Worm (Caenorhabditis elegans) whole organism, early embryonic: ENCODE data around the gene clc-4.
A peak's percentile ranks its signal among the peaks of the same experiment; 100 is the strongest.

Source experiments
- B0310.2 ChIP-seq: sonication (generic microtip); optimal IDR thresholded peaks from 2 replicates; lab custom pipeline; 2016; ENCODE audit warnings: mild to moderate bottlenecking, missing genetic modification characterization, missing compliant biosample characterization
- F13C5.2 ChIP-seq: sonication (generic microtip); optimal IDR thresholded peaks from 2 replicates; lab custom pipeline; 2017; ENCODE audit warnings: mild to moderate bottlenecking, missing genetic modification characterization, inconsistent platforms, missing compliant biosample characterization
- aly-1 ChIP-seq: sonication (generic microtip); optimal IDR thresholded peaks from 2 replicates; lab custom pipeline; 2016; ENCODE audit warnings: missing genetic modification characterization, missing compliant biosample characterization
- ama-1 ChIP-seq: fragments of 150-350 bp; optimal IDR thresholded peaks from 2 replicates; lab custom pipeline; 2014
- ceh-13 ChIP-seq: fragments of 200-800 bp; sonication (Bioruptor generic); optimal IDR thresholded peaks from 2 replicates; lab custom pipeline; 2018; ENCODE audit warnings: mild to moderate bottlenecking, missing genetic modification characterization, missing compliant biosample characterization
- ceh-36 ChIP-seq: sonication (generic microtip); optimal IDR thresholded peaks from 2 replicates; lab custom pipeline; 2016; ENCODE audit warnings: missing genetic modification characterization, inconsistent platforms, missing compliant biosample characterization
- ets-7 ChIP-seq: sonication (generic microtip); optimal IDR thresholded peaks from 2 replicates; lab custom pipeline; 2016; ENCODE audit warnings: missing genotype, missing genetic modification characterization, missing compliant biosample characterization
- flt-1 ChIP-seq: fragments of 200-800 bp; sonication (Bioruptor generic); IDR thresholded peaks from 2 replicates; pipeline ENCODE4 v1.3.6; 2022; ENCODE audit warnings: missing genetic modification characterization, missing compliant biosample characterization
- hmbx-1 ChIP-seq: sonication (generic microtip); optimal IDR thresholded peaks from 2 replicates; lab custom pipeline; 2016; ENCODE audit warnings: mild to moderate bottlenecking, missing genetic modification characterization, missing compliant biosample characterization
- hmg-4 ChIP-seq: fragments of 200-800 bp; sonication (Bioruptor generic); optimal IDR thresholded peaks from 2 replicates; lab custom pipeline; 2018; ENCODE audit warnings: mild to moderate bottlenecking, missing genetic modification characterization, missing compliant biosample characterization
- hnd-1 ChIP-seq: sonication (generic microtip); optimal IDR thresholded peaks from 2 replicates; lab custom pipeline; 2016; ENCODE audit warnings: missing genetic modification characterization, missing compliant biosample characterization
- pes-1 ChIP-seq: fragments of 200-800 bp; sonication (Bioruptor generic); IDR thresholded peaks from 2 replicates; pipeline ENCODE4 v1.3.6; 2022; ENCODE audit warnings: missing genetic modification reagents, missing genetic modification characterization, missing compliant biosample characterization
- scrt-1 ChIP-seq: fragments of 200-800 bp; sonication (Bioruptor generic); IDR thresholded peaks from 2 replicates; pipeline ENCODE4 v1.3.6; 2022; ENCODE audit warnings: missing genetic modification characterization, missing compliant biosample characterization
- sea-1 ChIP-seq: fragments of 200-800 bp; sonication (Bioruptor generic); conservative IDR thresholded peaks from 2 replicates; pipeline ENCODE4 v1.3.6; 2022; ENCODE audit warnings: missing genetic modification characterization, missing compliant biosample characterization
- tbx-11 ChIP-seq: fragments of 200-800 bp; sonication (Bioruptor generic); IDR thresholded peaks from 2 replicates; pipeline ENCODE4 v1.3.6; 2022; ENCODE audit warnings: missing genetic modification characterization, missing compliant biosample characterization
- tbx-37 ChIP-seq: fragments of 200-800 bp; sonication (Bioruptor generic); conservative IDR thresholded peaks from 2 replicates; pipeline ENCODE4 v1.3.6; 2022; ENCODE audit warnings: missing genetic modification reagents, missing genetic modification characterization, missing compliant biosample characterization
- tra-4 ChIP-seq: sonication (generic microtip); optimal IDR thresholded peaks from 2 replicates; lab custom pipeline; 2017; ENCODE audit warnings: missing genetic modification characterization, missing compliant biosample characterization

Gene clc-4

DNA sequence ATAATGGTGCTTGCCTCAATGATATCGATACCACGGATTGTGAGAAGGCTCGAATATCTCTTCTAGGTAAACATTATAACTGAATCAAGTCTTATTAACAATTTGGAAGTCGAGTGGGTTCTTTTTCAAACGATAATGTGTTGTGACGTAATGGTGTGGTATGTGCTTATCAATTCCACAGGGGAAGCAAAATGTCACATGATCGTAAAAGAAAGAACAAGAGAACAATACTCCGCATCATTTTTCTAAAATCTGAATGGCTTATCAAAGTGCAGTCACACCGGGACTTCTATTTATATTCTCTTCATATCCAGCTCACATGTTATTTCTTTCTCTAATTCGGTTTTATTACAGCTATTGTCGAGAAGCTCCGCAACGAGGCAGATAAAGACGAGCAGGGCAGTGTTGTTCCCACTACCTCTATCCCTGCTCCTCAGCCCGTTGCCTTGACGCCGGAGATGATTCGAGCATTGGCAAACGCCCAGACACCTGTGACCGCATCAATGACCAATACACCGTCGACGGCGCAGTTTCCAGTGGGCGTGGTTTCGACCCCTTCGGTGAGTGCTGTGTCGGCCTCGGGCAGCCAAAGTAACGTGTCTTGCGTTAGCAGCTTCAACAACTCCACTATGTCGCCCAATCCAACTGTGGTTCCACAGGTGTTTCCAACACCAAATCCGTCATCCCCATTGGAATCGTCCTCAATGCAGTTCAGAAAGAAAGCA, 3.0 kb downstream of the clc-4 start:
- TF ChIP-seq sea-1 (GFP tag; lab: Robert Waterston, UW), result no peak
- TF ChIP-seq flt-1, result no peak
- TF ChIP-seq B0310.2 (tag; lab: Kevin White, UChicago), result no peak
- no peak for TF ChIP-seq pes-1 (GFP tag; lab: Robert Waterston, UW)
- TF ChIP-seq tbx-11 (GFP tag; lab: Robert Waterston, UW), result no peak
- TF ChIP-seq hmbx-1 (tag; lab: Kevin White, UChicago), result no peak
- TF ChIP-seq hnd-1, result no peak
- no peak for TF ChIP-seq ama-1
- no peak for TF ChIP-seq hmg-4 (GFP tag; lab: Kevin White, UChicago)
- no peak for TF ChIP-seq tra-4 (tag; lab: Kevin White, UChicago)
- TF ChIP-seq ceh-36, result no peak
- no peak for TF ChIP-seq ets-7 (tag; lab: Kevin White, UChicago)
- no peak for TF ChIP-seq F13C5.2
- TF ChIP-seq aly-1 (tag; lab: Kevin White, UChicago), result no peak
- no peak for TF ChIP-seq ceh-13 (GFP tag; lab: Kevin White, UChicago)
- TF ChIP-seq tbx-37 (GFP tag; lab: Robert Waterston, UW), result no peak

ce11 chrX:10774865-10775264, 8.9 kb downstream of the clc-4 start:
- TF ChIP-seq pes-1 (GFP tag; lab: Robert Waterston, UW) (no peak), aly-1 (tag; lab: Kevin White, UChicago) (no peak), sea-1 (GFP tag; lab: Robert Waterston, UW) (no peak), hmg-4 (GFP tag; lab: Kevin White, UChicago) (no peak), ama-1 (no peak), tbx-11 (GFP tag; lab: Robert Waterston, UW) (no peak), ets-7 (tag; lab: Kevin White, UChicago) (no peak), scrt-1 (GFP tag; lab: Robert Waterston, UW) (no peak), flt-1 (no peak), ceh-13 (GFP tag; lab: Kevin White, UChicago) (no peak), B0310.2 (tag; lab: Kevin White, UChicago) (no peak), ceh-36 (no peak), hmbx-1 (tag; lab: Kevin White, UChicago) (no peak), tra-4 (tag; lab: Kevin White, UChicago) (no peak), hnd-1 (no peak), tbx-37 (GFP tag; lab: Robert Waterston, UW) (no peak), F13C5.2 (no peak)

- no peak for TF ChIP-seq flt-1
- TF ChIP-seq ceh-13 (GFP tag; lab: Kevin White, UChicago), result no peak
- no peak for TF ChIP-seq ets-7 (tag; lab: Kevin White, UChicago)
- TF ChIP-seq hnd-1, result no peak
- no peak for TF ChIP-seq pes-1 (GFP tag; lab: Robert Waterston, UW)
- no peak for TF ChIP-seq F13C5.2
- TF ChIP-seq ceh-36, result no peak
- no peak for TF ChIP-seq scrt-1 (GFP tag; lab: Robert Waterston, UW)
Measured at ce11 chrX:10772763-10773162, 11.0 kb downstream of the clc-4 start.

DNA sequence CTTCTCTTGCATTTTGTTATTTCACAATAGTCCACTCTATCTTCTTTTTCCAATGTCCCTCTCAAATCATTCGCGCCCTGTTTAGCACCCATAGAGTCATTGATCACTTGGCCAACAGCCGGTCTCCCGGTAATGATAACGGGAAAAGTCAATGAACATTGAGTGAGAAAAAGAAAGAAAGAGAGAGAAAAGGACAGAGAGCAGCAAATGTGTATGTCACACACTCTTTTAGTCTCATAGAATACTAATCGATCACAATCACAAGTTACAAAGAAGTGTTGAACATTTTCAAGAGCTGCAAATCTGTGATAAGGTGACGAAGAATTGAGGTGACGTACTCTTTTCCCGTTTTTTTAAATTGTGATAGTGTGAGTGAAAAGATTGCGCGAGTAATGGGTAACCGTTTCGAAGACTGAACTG, 11.5 kb downstream of the clc-4 start:
- no peak for TF ChIP-seq hmg-4 (GFP tag; lab: Kevin White, UChicago)
- no peak for TF ChIP-seq ets-7 (tag; lab: Kevin White, UChicago)
- TF ChIP-seq tbx-37 (GFP tag; lab: Robert Waterston, UW), result no peak
- TF ChIP-seq sea-1 (GFP tag; lab: Robert Waterston, UW), result no peak
- no peak for TF ChIP-seq aly-1 (tag; lab: Kevin White, UChicago)
- no peak for TF ChIP-seq ama-1
- TF ChIP-seq hmbx-1 (tag; lab: Kevin White, UChicago), result no peak
- TF ChIP-seq B0310.2 (tag; lab: Kevin White, UChicago), result no peak
- TF ChIP-seq tbx-11 (GFP tag; lab: Robert Waterston, UW), result no peak
- TF ChIP-seq hnd-1, result no peak
- no peak for TF ChIP-seq pes-1 (GFP tag; lab: Robert Waterston, UW)
- TF ChIP-seq flt-1, result no peak
- no peak for TF ChIP-seq F13C5.2
- TF ChIP-seq ceh-36, result no peak
- TF ChIP-seq scrt-1 (GFP tag; lab: Robert Waterston, UW), result no peak
- no peak for TF ChIP-seq tra-4 (tag; lab: Kevin White, UChicago)

DNA sequence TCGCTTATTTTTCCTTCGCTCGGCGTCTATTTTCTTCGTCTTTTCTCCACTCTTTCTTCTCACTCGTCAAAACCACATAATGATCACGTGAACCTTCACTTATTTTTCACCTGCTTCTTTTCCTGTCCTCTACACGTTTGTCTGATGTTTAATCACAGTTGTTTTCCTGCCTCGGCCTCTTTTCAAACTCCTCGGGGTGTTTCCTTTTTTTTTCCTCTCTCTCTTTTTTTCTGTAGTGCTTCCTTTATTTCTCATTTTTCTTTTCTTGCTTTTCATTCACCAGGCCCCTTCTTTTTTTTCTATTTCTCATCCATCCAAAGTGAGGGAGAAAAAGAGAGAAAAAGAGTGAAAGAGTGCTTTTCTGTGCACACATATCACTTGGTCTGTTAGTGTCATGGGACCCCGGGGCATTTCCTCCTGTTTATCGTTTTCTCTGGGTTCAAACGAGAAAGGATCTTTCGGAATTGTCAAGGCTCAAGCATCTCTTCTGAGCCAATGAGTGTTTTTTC, 12.7 kb downstream of the clc-4 start:
- TF ChIP-seq pes-1 (GFP tag; lab: Robert Waterston, UW), result no peak
- no peak for TF ChIP-seq hnd-1
- no peak for TF ChIP-seq ceh-36
- no peak for TF ChIP-seq aly-1 (tag; lab: Kevin White, UChicago)
- no peak for TF ChIP-seq tbx-37 (GFP tag; lab: Robert Waterston, UW)
- no peak for TF ChIP-seq F13C5.2
- no peak for TF ChIP-seq hmg-4 (GFP tag; lab: Kevin White, UChicago)
- TF ChIP-seq ama-1, result no peak
- no peak for TF ChIP-seq tbx-11 (GFP tag; lab: Robert Waterston, UW)
- no peak for TF ChIP-seq flt-1
- TF ChIP-seq tra-4 (tag; lab: Kevin White, UChicago), result no peak
- no peak for TF ChIP-seq sea-1 (GFP tag; lab: Robert Waterston, UW)
- no peak for TF ChIP-seq ceh-13 (GFP tag; lab: Kevin White, UChicago)
- TF ChIP-seq ets-7 (tag; lab: Kevin White, UChicago), result no peak
- no peak for TF ChIP-seq B0310.2 (tag; lab: Kevin White, UChicago)
- TF ChIP-seq hmbx-1 (tag; lab: Kevin White, UChicago), result no peak
- no peak for TF ChIP-seq scrt-1 (GFP tag; lab: Robert Waterston, UW)

DNA sequence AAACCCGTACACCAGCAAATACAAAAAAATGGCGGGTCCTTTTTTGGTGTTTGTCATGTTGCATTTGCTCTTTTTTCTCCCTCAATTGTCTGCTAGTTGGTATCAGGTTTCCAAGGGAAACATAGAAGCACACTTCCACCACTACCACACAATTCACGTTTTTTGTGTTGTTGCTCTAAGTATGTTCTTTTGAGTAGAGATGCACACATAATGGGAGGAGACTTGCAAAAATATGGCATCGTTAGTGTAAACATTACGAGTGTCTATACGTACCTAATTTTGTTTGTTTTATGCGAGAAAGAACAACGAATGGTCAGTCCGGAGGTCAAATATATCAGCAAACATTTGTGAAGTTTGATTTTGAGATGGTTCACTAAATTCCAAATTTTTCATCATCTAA, 13.8 kb downstream of the clc-4 start:
- no peak for TF ChIP-seq F13C5.2
- TF ChIP-seq ceh-36, result no peak
- peak; percentile 46; the same call in 1 of the 2 replicates for TF ChIP-seq sea-1 (GFP tag; lab: Robert Waterston, UW)

DNA sequence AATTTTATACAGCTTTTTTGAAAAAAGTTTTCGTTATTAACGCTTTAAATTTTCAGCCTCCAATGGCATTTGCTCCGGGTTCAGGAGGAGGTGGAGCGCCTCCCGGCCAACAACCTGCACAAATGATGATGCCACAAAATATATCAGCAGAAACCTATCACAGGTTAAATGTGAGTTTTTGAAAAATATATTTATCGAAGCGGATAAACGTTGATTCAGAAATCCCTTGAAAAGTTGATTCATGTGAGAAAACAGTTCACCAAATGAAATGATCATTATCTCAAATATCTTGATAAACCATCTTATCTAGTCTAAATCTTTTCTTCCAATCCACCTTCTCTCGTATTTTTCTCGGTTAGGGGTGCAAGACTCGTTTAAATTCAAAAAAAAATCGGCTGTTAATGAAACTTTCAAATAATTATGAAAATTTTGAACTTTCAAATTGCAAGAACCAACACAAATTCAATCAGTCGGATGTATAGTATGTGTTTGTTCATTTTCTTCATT, 14.4 kb downstream of the clc-4 start, which contains the start of gene sma-9:
Gene sma-9, plus strand, starts transcription at position 51 of the 507 bp plus-strand sequence.
- TF ChIP-seq tra-4 (tag; lab: Kevin White, UChicago) (no peak), tbx-11 (GFP tag; lab: Robert Waterston, UW) (no peak), ceh-13 (GFP tag; lab: Kevin White, UChicago) (no peak), B0310.2 (tag; lab: Kevin White, UChicago) (no peak), hmg-4 (GFP tag; lab: Kevin White, UChicago) (no peak), flt-1 (no peak), tbx-37 (GFP tag; lab: Robert Waterston, UW) (no peak), ets-7 (tag; lab: Kevin White, UChicago) (no peak), aly-1 (tag; lab: Kevin White, UChicago) (no peak), pes-1 (GFP tag; lab: Robert Waterston, UW) (no peak), sea-1 (GFP tag; lab: Robert Waterston, UW) (no peak), ceh-36 (no peak), hnd-1 (no peak)
